Worm (Caenorhabditis elegans): Measurements from ENCODE around the gene C50H2.7.

DNA sequence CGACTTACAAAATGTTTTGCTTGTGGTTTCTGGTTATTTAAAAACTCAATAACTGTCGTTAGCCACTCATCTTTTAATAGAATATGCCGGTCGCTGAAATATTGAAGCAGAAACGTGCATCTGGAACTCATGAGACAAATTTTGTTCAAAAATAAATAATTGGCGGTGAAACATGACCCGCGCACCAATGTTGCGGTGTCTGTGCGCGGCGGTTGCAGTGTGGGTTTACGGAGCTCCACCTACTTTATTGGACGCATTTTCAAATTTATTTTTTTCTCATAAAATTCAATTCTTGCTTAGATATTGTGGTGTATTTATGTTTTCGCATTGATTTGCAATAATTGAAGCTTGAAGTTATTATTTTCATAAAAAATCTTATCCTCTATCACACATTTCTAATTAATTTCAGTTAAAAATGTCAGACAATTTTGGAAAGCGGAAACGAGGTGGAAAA is 8.1 kb downstream of the C50H2.7 start, which contains the start of the genes rmh-2 and suds-3:
- TF ChIP-seq ceh-16 (tag; optimal IDR thresholded peaks at IDR 0.05): no peak
- TF ChIP-seq nhr-11 (tag; optimal IDR thresholded peaks at IDR 0.05): no peak
- TF ChIP-seq nhr-12 (tag; optimal IDR thresholded peaks at IDR 0.05): no peak
- no peak for TF ChIP-seq unc-62 (GFP tag; optimal IDR thresholded peaks at IDR 0.05)
